Fruit fly (Drosophila melanogaster) whole organism, wandering third instar larva: ENCODE results near the gene AP-2alpha.

ENCODE experiments used
- Abd-B ChIP-seq: fragments of >200 bp; optimal IDR thresholded peaks from 2 replicates; lab custom pipeline; 2017; ENCODE audit warnings: missing biosample characterization, missing genetic modification characterization
- CG32264 ChIP-seq: fragments of 200-800 bp; sonication (Bioruptor generic); optimal IDR thresholded peaks from 2 replicates; lab custom pipeline; 2016; ENCODE audit warnings: missing biosample characterization, missing genetic modification characterization
- CG9705 ChIP-seq: fragments of 200-800 bp; sonication (Bioruptor generic); optimal IDR thresholded peaks from 2 replicates; lab custom pipeline; 2018; ENCODE audit warnings: missing biosample characterization, mild to moderate bottlenecking, missing genetic modification characterization
- CrebA ChIP-seq: fragments of 200-800 bp; sonication (Bioruptor generic); optimal IDR thresholded peaks from 2 replicates; lab custom pipeline; 2016; ENCODE audit warnings: missing biosample characterization, mild to moderate bottlenecking, missing genetic modification characterization, borderline replicate concordance
- Dfd ChIP-seq: fragments of >200 bp; optimal IDR thresholded peaks from 2 replicates; lab custom pipeline; 2017; ENCODE audit warnings: missing biosample characterization, missing genetic modification characterization
- Dif ChIP-seq: fragments of 200-275, 200-300 bp; sonication (Bioruptor generic); optimal IDR thresholded peaks from 2 replicates; lab custom pipeline; 2018; ENCODE audit warnings: missing biosample characterization, missing genetic modification characterization; ENCODE audit not compliant: partially characterized antibody
- GATAd ChIP-seq: sonication (Bioruptor generic); optimal IDR thresholded peaks from 2 replicates; lab custom pipeline; 2016; ENCODE audit warnings: missing biosample characterization, missing genetic modification characterization
- HLH106 ChIP-seq: fragments of 200-800 bp; optimal IDR thresholded peaks from 3 replicates; lab custom pipeline; 2019; ENCODE audit warnings: missing biosample characterization, mild to moderate bottlenecking, missing genetic modification characterization, moderate library complexity
- Hnf4 ChIP-seq: fragments of 200-800 bp; sonication (Bioruptor generic); optimal IDR thresholded peaks from 2 replicates; lab custom pipeline; 2016; ENCODE audit warnings: missing biosample characterization, mild to moderate bottlenecking, missing genetic modification characterization
- Hr78 ChIP-seq: fragments of >200 bp; optimal IDR thresholded peaks from 2 replicates; lab custom pipeline; 2017; ENCODE audit warnings: missing biosample characterization, missing genetic modification characterization
- Hr83 ChIP-seq: fragments of 200-300 bp; sonication (Bioruptor generic); optimal IDR thresholded peaks from 2 replicates; lab custom pipeline; 2016; ENCODE audit warnings: missing biosample characterization, mild to moderate bottlenecking, missing genetic modification characterization, moderate library complexity; ENCODE audit not compliant: poor library complexity, severe bottlenecking
- Jra ChIP-seq: sonication (Bioruptor generic); optimal IDR thresholded peaks from 2 replicates; lab custom pipeline; 2016; ENCODE audit warnings: missing biosample characterization, missing genetic modification characterization
- Mio ChIP-seq: sonication (Bioruptor generic); optimal IDR thresholded peaks from 2 replicates; lab custom pipeline; 2016; ENCODE audit warnings: missing biosample characterization, missing genetic modification characterization
- Myc ChIP-seq: fragments of >200 bp; optimal IDR thresholded peaks from 2 replicates; lab custom pipeline; 2017
- N ChIP-seq: fragments of >200 bp; optimal IDR thresholded peaks from 2 replicates; lab custom pipeline; 2018; ENCODE audit warnings: missing biosample characterization, missing external identifiers, missing genetic modification characterization
- OdsH ChIP-seq: fragments of 200-800 bp; sonication (Bioruptor generic); optimal IDR thresholded peaks from 2 replicates; lab custom pipeline; 2016; ENCODE audit warnings: missing biosample characterization, mild to moderate bottlenecking, missing genetic modification characterization
- Rel ChIP-seq, 2 experiments: fragments of 200-800 bp; sonication (Bioruptor generic) in 1 of 2; optimal IDR thresholded peaks; 2 replicates in 1 of 2; 3 replicates in 1 of 2; lab custom pipeline; 2016 to 2019; ENCODE audit warnings: mild to moderate bottlenecking in 2 of 2, missing biosample characterization in 2 of 2, missing genetic modification characterization in 2 of 2, moderate library complexity in 1 of 2
- Sp1 ChIP-seq: fragments of 200-800 bp; sonication (Bioruptor generic); optimal IDR thresholded peaks from 3 replicates; lab custom pipeline; 2019; ENCODE audit warnings: missing biosample characterization, mild to moderate bottlenecking, missing genetic modification characterization, moderate library complexity
- Vsx2 ChIP-seq: fragments of 200-300, 225-300 bp; sonication (Bioruptor generic); optimal IDR thresholded peaks from 2 replicates; lab custom pipeline; 2018; ENCODE audit warnings: missing biosample characterization, missing genetic modification characterization; ENCODE audit not compliant: partially characterized antibody
- br ChIP-seq: fragments of 200-800 bp; sonication (Bioruptor generic); optimal IDR thresholded peaks from 2 replicates; lab custom pipeline; 2016; ENCODE audit warnings: missing biosample characterization, missing genetic modification characterization
- brk ChIP-seq: fragments of 200-800 bp; sonication (Bioruptor generic); optimal IDR thresholded peaks from 2 replicates; lab custom pipeline; 2016; ENCODE audit warnings: missing biosample characterization, mild to moderate bottlenecking, missing genetic modification characterization
- dl ChIP-seq, 2 experiments: fragments of 175-275, 200-275 bp in 1 of 2; fragments of 200-275 bp in 1 of 2; sonication (Bioruptor generic); optimal IDR thresholded peaks; lab custom pipeline; 2018; ENCODE audit warnings: mild to moderate bottlenecking in 2 of 2, missing biosample characterization in 2 of 2, missing genetic modification characterization in 2 of 2, moderate library complexity in 2 of 2; ENCODE audit not compliant: partially characterized antibody in 2 of 2, insufficient read depth in 1 of 2
- dmrt93B ChIP-seq: fragments of 200-800 bp; sonication (Bioruptor generic); optimal IDR thresholded peaks from 2 replicates; lab custom pipeline; 2018; ENCODE audit warnings: missing biosample characterization, mild to moderate bottlenecking, missing genetic modification characterization
- dsf ChIP-seq: sonication (Bioruptor generic); optimal IDR thresholded peaks from 2 replicates; lab custom pipeline; 2016; ENCODE audit warnings: missing biosample characterization, missing genetic modification characterization, borderline replicate concordance
- ey ChIP-seq: fragments of 200-800 bp; sonication (Bioruptor generic); optimal IDR thresholded peaks from 2 replicates; lab custom pipeline; 2016; ENCODE audit warnings: missing biosample characterization, missing genetic modification characterization
- foxo ChIP-seq, 2 experiments: fragments of 200-800 bp; sonication (Bioruptor generic); optimal IDR thresholded peaks; 2 replicates in 1 of 2; 3 replicates in 1 of 2; lab custom pipeline; 2016 to 2017; ENCODE audit warnings: missing biosample characterization in 2 of 2, missing genetic modification characterization in 2 of 2
- fru ChIP-seq: fragments of 200-800 bp; sonication (Bioruptor generic); optimal IDR thresholded peaks from 3 replicates; lab custom pipeline; 2016; ENCODE audit warnings: missing biosample characterization, mild to moderate bottlenecking, missing genetic modification characterization
- h ChIP-seq: fragments of 200-800 bp; sonication (Bioruptor generic); optimal IDR thresholded peaks from 3 replicates; lab custom pipeline; 2016; ENCODE audit warnings: missing biosample characterization, mild to moderate bottlenecking, missing genetic modification characterization
- jim ChIP-seq: fragments of 175-275, 200-325 bp; sonication (Bioruptor generic); optimal IDR thresholded peaks from 2 replicates; lab custom pipeline; 2016; ENCODE audit warnings: missing biosample characterization, mild to moderate bottlenecking, missing genetic modification characterization
- lola ChIP-seq: fragments of >200 bp; optimal IDR thresholded peaks from 2 replicates; lab custom pipeline; 2017; ENCODE audit warnings: missing biosample characterization, missing genetic modification characterization
- pan ChIP-seq: fragments of >200 bp; optimal IDR thresholded peaks from 2 replicates; lab custom pipeline; 2017
- psq ChIP-seq: fragments of 200-800 bp; sonication (Bioruptor generic); optimal IDR thresholded peaks from 3 replicates; lab custom pipeline; 2017; ENCODE audit warnings: missing biosample characterization, mild to moderate bottlenecking, missing genetic modification characterization, moderate library complexity
- rgr ChIP-seq: fragments of 200-800 bp; sonication (Bioruptor generic); optimal IDR thresholded peaks from 3 replicates; lab custom pipeline; 2016; ENCODE audit warnings: missing biosample characterization, mild to moderate bottlenecking, missing genetic modification characterization
- sage ChIP-seq: fragments of 200-800 bp; sonication (Bioruptor generic); optimal IDR thresholded peaks from 2 replicates; lab custom pipeline; 2016; ENCODE audit warnings: missing biosample characterization, mild to moderate bottlenecking, missing genetic modification characterization
- sv ChIP-seq: fragments of 200-800 bp; sonication (Bioruptor generic); optimal IDR thresholded peaks from 3 replicates; lab custom pipeline; 2016; ENCODE audit warnings: missing biosample characterization, missing genetic modification characterization
- tai ChIP-seq: sonication (Bioruptor generic); optimal IDR thresholded peaks from 2 replicates; lab custom pipeline; 2016; ENCODE audit warnings: missing biosample characterization, missing genetic modification characterization
- usp ChIP-seq: fragments of >200 bp; optimal IDR thresholded peaks from 2 replicates; lab custom pipeline; 2017; ENCODE audit warnings: missing biosample characterization, missing genetic modification characterization
- woc ChIP-seq: sonication (Bioruptor generic); optimal IDR thresholded peaks from 2 replicates; lab custom pipeline; 2016; ENCODE audit warnings: missing biosample characterization, mild to moderate bottlenecking, missing genetic modification characterization

The AP-2alpha gene

DNA sequence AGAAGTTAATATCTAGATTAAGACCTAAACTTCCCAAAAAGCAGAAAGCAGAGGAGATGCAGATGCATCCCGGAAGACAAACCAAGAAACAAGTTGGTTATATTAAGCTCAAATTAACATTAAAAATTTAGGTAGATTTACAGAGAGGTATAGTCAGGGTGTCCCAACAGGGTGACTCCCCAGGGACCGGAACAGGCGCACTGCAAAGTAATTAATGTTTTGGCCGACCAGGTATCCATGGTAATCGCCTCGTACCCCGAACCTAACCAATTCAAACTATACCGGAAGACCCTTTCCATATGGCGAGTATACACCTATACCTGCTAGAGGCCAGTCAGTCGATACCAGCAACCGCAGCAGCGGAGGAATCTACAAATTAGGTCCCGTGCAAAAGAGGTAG lies 8.0 kb upstream of the AP-2alpha start, which contains the start of gene BBS8:
TSS of gene BBS8 (plus strand) at position 301 of the 400 bp plus-strand sequence.
- TF ChIP-seq Abd-B (no peak), usp (GFP tag; lab: Kevin White, UChicago) (no peak), dl (GFP tag; optimal IDR thresholded peaks at IDR 0.05; lab: Kevin White, UChicago; ENCODE audit: insufficient read depth in 1 of 2, partially characterized antibody in 2 of 2) (no peak), CG32264 (no peak), rgr (GFP tag; lab: Kevin White, UChicago) (no peak), foxo (GFP tag; optimal IDR thresholded peaks at IDR 0.05; lab: Kevin White, UChicago) (no peak), CG9705 (GFP tag; lab: Kevin White, UChicago) (no peak), lola (GFP tag; lab: Kevin White, UChicago) (no peak), CrebA (no peak), Jra (no peak), OdsH (GFP tag; lab: Kevin White, UChicago) (no peak), Hnf4 (GFP tag; lab: Kevin White, UChicago) (no peak), brk (GFP tag; lab: Kevin White, UChicago) (no peak), pan (lab: Kevin White, UChicago) (no peak), h (GFP tag; lab: Kevin White, UChicago) (no peak), Mio (GFP tag; lab: Kevin White, UChicago) (no peak), tai (GFP tag; lab: Kevin White, UChicago) (no peak), dsf (GFP tag; lab: Kevin White, UChicago) (no peak), br (GFP tag; lab: Kevin White, UChicago) (no peak)

DNA sequence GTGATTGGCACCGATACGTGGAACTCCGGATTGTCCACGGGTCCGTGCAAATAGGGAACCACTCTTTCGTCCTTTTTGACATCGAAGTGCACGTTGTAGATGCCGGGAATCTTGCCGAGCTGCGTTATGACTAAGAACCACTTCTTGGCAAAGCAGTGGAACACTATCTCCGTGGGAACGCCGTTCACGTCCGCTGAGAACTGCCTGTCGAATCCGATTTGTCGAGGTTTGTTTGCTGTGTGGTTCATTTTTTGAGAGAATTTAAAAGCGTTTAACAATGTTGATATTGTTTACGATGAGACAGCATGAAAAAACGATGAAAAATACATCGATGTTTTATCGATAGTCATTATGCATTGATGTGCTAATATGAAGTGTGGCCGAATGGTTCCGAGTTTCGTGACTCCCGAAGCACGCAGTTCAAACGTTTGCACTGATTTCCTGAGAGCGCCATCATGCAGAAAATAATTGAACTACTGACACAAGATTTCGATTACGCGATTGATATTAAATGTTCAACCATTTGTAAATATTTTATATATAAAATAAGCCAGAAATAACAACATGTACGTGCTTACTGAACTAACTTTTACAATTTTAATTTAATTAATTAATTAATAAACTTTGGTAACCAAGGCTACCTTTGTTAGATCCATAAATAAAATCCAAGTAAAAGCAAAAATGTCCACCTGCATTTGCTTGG lies 6.7 kb upstream of the AP-2alpha start, which contains the start of the genes CG11885 and CG13692:
TSS of gene CG11885 (minus strand) at position 332 of the 703 bp plus-strand sequence.
TSS of gene CG13692 (plus strand) at position 653 of the 703 bp plus-strand sequence.
- no peak for TF ChIP-seq tai (GFP tag; lab: Kevin White, UChicago)
- TF ChIP-seq br (GFP tag; lab: Kevin White, UChicago): no peak
- TF ChIP-seq GATAd (GFP tag; lab: Kevin White, UChicago): no peak
- TF ChIP-seq dmrt93B (GFP tag; lab: Kevin White, UChicago): no peak
- TF ChIP-seq Myc (lab: Kevin White, UChicago): peak; percentile 58
- TF ChIP-seq lola (GFP tag; lab: Kevin White, UChicago): no peak
- TF ChIP-seq Abd-B: no peak
- no peak for TF ChIP-seq fru
- no peak for TF ChIP-seq Dfd (GFP tag; lab: Kevin White, UChicago)
- TF ChIP-seq Mio (GFP tag; lab: Kevin White, UChicago): no peak
- no peak for TF ChIP-seq woc (GFP tag; lab: Kevin White, UChicago)
- no peak for TF ChIP-seq Jra
- no peak for TF ChIP-seq N (GFP tag; lab: Kevin White, UChicago)
- TF ChIP-seq Vsx2 (GFP tag; lab: Kevin White, UChicago): no peak
- TF ChIP-seq rgr (GFP tag; lab: Kevin White, UChicago): peak; percentile 64
- no peak for TF ChIP-seq jim
- TF ChIP-seq CrebA: no peak
- TF ChIP-seq foxo (GFP tag; optimal IDR thresholded peaks at IDR 0.05; lab: Kevin White, UChicago): peak in 1 of 2 experiments; percentile 33
- no peak for TF ChIP-seq usp (GFP tag; lab: Kevin White, UChicago)
- TF ChIP-seq ey (GFP tag; lab: Kevin White, UChicago): no peak
- TF ChIP-seq Dif: no peak
- no peak for TF ChIP-seq Hr78 (GFP tag; lab: Kevin White, UChicago)
- TF ChIP-seq Hnf4 (GFP tag; lab: Kevin White, UChicago): peak; percentile 44
- peak; percentile 37 for TF ChIP-seq HLH106
- TF ChIP-seq h (GFP tag; lab: Kevin White, UChicago): peak; percentile 60
- peak; percentile 11 for TF ChIP-seq dsf (GFP tag; lab: Kevin White, UChicago)
- peak; percentile 34 for TF ChIP-seq CG9705 (GFP tag; lab: Kevin White, UChicago)
- peak; percentile 29 for TF ChIP-seq CG32264
- TF ChIP-seq sv (GFP tag; lab: Kevin White, UChicago): no peak
- TF ChIP-seq OdsH (GFP tag; lab: Kevin White, UChicago): no peak
- no peak for TF ChIP-seq psq (GFP tag; lab: Kevin White, UChicago)
- TF ChIP-seq Hr83 (GFP tag; lab: Kevin White, UChicago): peak; percentile 58
- no peak for TF ChIP-seq dl (GFP tag; optimal IDR thresholded peaks at IDR 0.05; lab: Kevin White, UChicago; ENCODE audit: insufficient read depth in 1 of 2, partially characterized antibody in 2 of 2)
- no peak for TF ChIP-seq Rel (GFP tag; optimal IDR thresholded peaks at IDR 0.05; lab: Kevin White, UChicago)
- TF ChIP-seq Rel (tag; optimal IDR thresholded peaks at IDR 0.05; lab: Kevin White, UChicago): peak; percentile 74
- TF ChIP-seq brk (GFP tag; lab: Kevin White, UChicago): no peak
- no peak for TF ChIP-seq pan (lab: Kevin White, UChicago)
- TF ChIP-seq Sp1 (GFP tag; lab: Kevin White, UChicago): peak; percentile 32
- TF ChIP-seq sage (GFP tag; lab: Kevin White, UChicago): peak; percentile 61
